Fruit fly (Drosophila melanogaster): ENCODE results near the gene CG12398.
A peak's percentile ranks its signal among the peaks of the same experiment; 100 is the strongest.

DNA sequence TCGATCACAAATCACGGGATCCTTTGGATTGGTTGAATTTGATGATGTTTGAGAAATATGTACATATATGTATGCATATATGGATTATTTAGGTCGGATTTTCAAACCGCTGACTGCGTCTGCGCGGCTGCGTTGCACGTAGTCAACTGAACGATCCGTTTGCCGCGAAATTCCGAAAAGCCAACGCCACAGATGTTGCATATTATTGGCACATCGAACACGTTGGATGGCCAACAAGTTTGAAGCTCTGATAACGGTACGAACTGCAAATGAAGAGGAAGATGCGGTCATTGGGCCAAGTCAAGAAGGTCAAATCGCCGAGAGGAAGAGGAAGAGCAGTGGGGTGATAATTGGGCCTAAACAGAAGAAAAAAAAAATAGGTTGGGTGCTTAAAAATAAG is 42.6 kb downstream of the CG12398 start, which contains the start of gene CG9518:
- TF ChIP-seq Pif1A (GFP tag; optimal IDR thresholded peaks at IDR 0.05) (no peak), Ets98B (GFP tag; IDR thresholded peaks at IDR 0.05) (no peak), CG17806 (tag; optimal IDR thresholded peaks at IDR 0.05) (no peak), CG8159 (tag; optimal IDR thresholded peaks at IDR 0.05) (no peak), CG10348 (GFP tag; IDR thresholded peaks at IDR 0.05) (no peak), CG4496 (GFP tag; IDR thresholded peaks at IDR 0.05) (no peak), EcR (GFP tag; optimal IDR thresholded peaks at IDR 0.05) (peak; percentile 13), rn (GFP tag; IDR thresholded peaks at IDR 0.05) (no peak), Snoo (tag; optimal IDR thresholded peaks at IDR 0.05) (no peak), CG9948 (tag; optimal IDR thresholded peaks at IDR 0.05) (no peak), CG13204 (GFP tag; optimal IDR thresholded peaks at IDR 0.05) (no peak), gl (tag; optimal IDR thresholded peaks at IDR 0.05) (no peak)

Data from whole organism, pupa.